Fruit fly (Drosophila melanogaster) whole organism, embryonic: ENCODE data around the gene Elo68alpha.

Experiments
- Atf-2 ChIP-seq: fragments of 200-800 bp; sonication (Bioruptor generic); optimal IDR thresholded peaks from 2 replicates; lab custom pipeline; 2016; ENCODE audit warnings: missing biosample characterization, missing genetic modification characterization
- Atf3 ChIP-seq: fragments of 200-800 bp; sonication (Bioruptor generic); optimal IDR thresholded peaks from 3 replicates; lab custom pipeline; 2016; ENCODE audit warnings: missing biosample characterization, missing genetic modification characterization
- Blimp-1 ChIP-seq: fragments of 200-800 bp; sonication (Bioruptor generic); optimal IDR thresholded peaks from 3 replicates; lab custom pipeline; 2018; ENCODE audit warnings: missing biosample characterization, missing genetic modification characterization, mild to moderate bottlenecking, moderate library complexity, missing genetic modification reagents
- CG10321 ChIP-seq: fragments of 200-800 bp; sonication (Bioruptor generic); IDR thresholded peaks from 2 replicates; pipeline ENCODE4 v1.3.6; 2022; ENCODE audit warnings: missing biosample characterization, missing genetic modification characterization
- CG10959 ChIP-seq: fragments of 200-800 bp; sonication (Bioruptor generic); IDR thresholded peaks from 2 replicates; pipeline ENCODE4 v1.3.6; 2022; ENCODE audit warnings: missing biosample characterization, missing genetic modification characterization
- CG11723 ChIP-seq: fragments of 200-800 bp; sonication (Bioruptor generic); optimal IDR thresholded peaks from 2 replicates; lab custom pipeline; 2017; ENCODE audit warnings: missing biosample characterization, mild to moderate bottlenecking, missing genetic modification characterization
- CG12769 ChIP-seq: fragments of 200-800 bp; sonication (Bioruptor generic); optimal IDR thresholded peaks from 2 replicates; lab custom pipeline; 2019; ENCODE audit warnings: missing biosample characterization, mild to moderate bottlenecking, missing genetic modification characterization, moderate library complexity
- CG15479 ChIP-seq: fragments of 200-800 bp; sonication (Bioruptor generic); optimal IDR thresholded peaks from 3 replicates; lab custom pipeline; 2019; ENCODE audit warnings: missing biosample characterization, mild to moderate bottlenecking, missing genetic modification characterization, moderate library complexity
- CG1603 ChIP-seq: fragments of 200-800 bp; sonication (Bioruptor generic); optimal IDR thresholded peaks from 2 replicates; lab custom pipeline; 2019; ENCODE audit warnings: missing biosample characterization, mild to moderate bottlenecking, missing genetic modification characterization, moderate library complexity
- CG1832 ChIP-seq: fragments of 200-800 bp; sonication (Bioruptor generic); optimal IDR thresholded peaks from 2 replicates; lab custom pipeline; 2017; ENCODE audit warnings: missing biosample characterization, mild to moderate bottlenecking, missing genetic modification characterization, inconsistent platforms
- CG18599 ChIP-seq: fragments of 200-800 bp; sonication (Bioruptor generic); optimal IDR thresholded peaks from 3 replicates; lab custom pipeline; 2017; ENCODE audit warnings: missing biosample characterization, missing genetic modification characterization, mild to moderate bottlenecking, moderate library complexity, missing genetic modification reagents
- CG2120 ChIP-seq: fragments of 200-800 bp; sonication (Bioruptor generic); optimal IDR thresholded peaks from 3 replicates; lab custom pipeline; 2016; ENCODE audit warnings: missing biosample characterization, missing genetic modification characterization
- CG2678 ChIP-seq: fragments of 200-800 bp; sonication (Bioruptor generic); optimal IDR thresholded peaks from 3 replicates; lab custom pipeline; 2019; ENCODE audit warnings: missing biosample characterization, mild to moderate bottlenecking, missing genetic modification characterization, moderate library complexity
- CG3281 ChIP-seq: fragments of 200-800 bp; sonication (Bioruptor generic); optimal IDR thresholded peaks from 3 replicates; lab custom pipeline; 2017; ENCODE audit warnings: missing biosample characterization, mild to moderate bottlenecking, missing genetic modification characterization
- CG33213 ChIP-seq: fragments of 200-800 bp; sonication (Bioruptor generic); optimal IDR thresholded peaks from 3 replicates; lab custom pipeline; 2016; ENCODE audit warnings: missing biosample characterization, missing genetic modification characterization
- CG5180 ChIP-seq: fragments of 200-800 bp; sonication (Bioruptor generic); optimal IDR thresholded peaks from 3 replicates; lab custom pipeline; 2017; ENCODE audit warnings: missing biosample characterization, missing genetic modification characterization, mild to moderate bottlenecking, moderate library complexity, missing genetic modification reagents
- CG6254 ChIP-seq: fragments of 200-800 bp; sonication (Bioruptor generic); optimal IDR thresholded peaks from 3 replicates; lab custom pipeline; 2017; ENCODE audit warnings: mild to moderate bottlenecking, missing biosample characterization, missing genetic modification reagents, missing genetic modification characterization
- CG7556 ChIP-seq: fragments of 200-800 bp; sonication (Bioruptor generic); optimal IDR thresholded peaks from 2 replicates; lab custom pipeline; 2017; ENCODE audit warnings: missing biosample characterization, mild to moderate bottlenecking, missing genetic modification characterization
- CG7786 ChIP-seq: fragments of 200-800 bp; sonication (Bioruptor generic); optimal IDR thresholded peaks from 2 replicates; lab custom pipeline; 2016; ENCODE audit warnings: missing biosample characterization, missing genetic modification characterization
- Camta ChIP-seq: fragments of 200-800 bp; sonication (Bioruptor generic); optimal IDR thresholded peaks from 2 replicates; lab custom pipeline; 2016; ENCODE audit warnings: missing biosample characterization, missing genetic modification characterization
- Chrac-16 ChIP-seq: fragments of 200-800 bp; sonication (Bioruptor generic); optimal IDR thresholded peaks from 3 replicates; lab custom pipeline; 2016; ENCODE audit warnings: missing biosample characterization, missing genetic modification characterization
- HLH4C ChIP-seq: fragments of 200-800 bp; sonication (Bioruptor generic); IDR thresholded peaks from 3 replicates; pipeline ENCODE4 v1.3.6; 2022; ENCODE audit warnings: missing biosample characterization, missing genetic modification characterization; ENCODE audit not compliant: partially characterized antibody
- Jarid2 ChIP-seq: fragments of 200-800 bp; sonication (Bioruptor generic); optimal IDR thresholded peaks from 3 replicates; lab custom pipeline; 2017; ENCODE audit warnings: mild to moderate bottlenecking, missing biosample characterization, missing genetic modification reagents, missing genetic modification characterization
- Lhr ChIP-seq: fragments of 200-800 bp; sonication (Bioruptor generic); optimal IDR thresholded peaks from 3 replicates; lab custom pipeline; 2017; ENCODE audit warnings: mild to moderate bottlenecking, missing biosample characterization, missing genetic modification reagents, missing genetic modification characterization
- NK7.1 ChIP-seq: fragments of 200-800 bp; sonication (Bioruptor generic); optimal IDR thresholded peaks from 3 replicates; lab custom pipeline; 2016; ENCODE audit warnings: missing biosample characterization, missing genetic modification characterization
- Nf-YA ChIP-seq: fragments of 200-800 bp; sonication (Bioruptor generic); IDR thresholded peaks from 2 replicates; pipeline ENCODE4 v1.3.6; 2022; ENCODE audit warnings: missing biosample characterization, missing genetic modification characterization
- Oli ChIP-seq: fragments of 200-800 bp; sonication (Bioruptor generic); optimal IDR thresholded peaks from 2 replicates; lab custom pipeline; 2018; ENCODE audit warnings: missing biosample characterization, mild to moderate bottlenecking, missing genetic modification characterization, moderate library complexity
- Opbp ChIP-seq: fragments of 200-800 bp; sonication (Bioruptor generic); IDR thresholded peaks from 3 replicates; pipeline ENCODE4 v1.3.6; 2022; ENCODE audit warnings: missing biosample characterization, missing genetic modification characterization; ENCODE audit not compliant: partially characterized antibody
- Optix ChIP-seq: fragments of 200-800 bp; sonication (Bioruptor generic); IDR thresholded peaks from 3 replicates; pipeline ENCODE4 v1.3.6; 2022; ENCODE audit warnings: missing biosample characterization, missing genetic modification characterization
- Scr ChIP-seq: fragments of 200-800 bp; sonication (Bioruptor generic); IDR thresholded peaks from 2 replicates; pipeline ENCODE4 v1.3.6; 2022; ENCODE audit warnings: missing biosample characterization, missing genetic modification characterization; ENCODE audit not compliant: partially characterized antibody
- Stat92E ChIP-seq, 3 experiments: fragments of >200 bp in 2 of 3; fragments of 200-800 bp in 1 of 3; sonication (Bioruptor generic) in 1 of 3; optimal IDR thresholded peaks; 2 replicates each; lab custom pipeline; 2017 to 2019; ENCODE audit warnings: missing biosample characterization in 3 of 3, missing genetic modification characterization in 3 of 3, mild to moderate bottlenecking in 1 of 3, moderate library complexity in 1 of 3
- Tbp ChIP-seq: fragments of >200 bp; optimal IDR thresholded peaks from 2 replicates; lab custom pipeline; 2018; ENCODE audit warnings: missing biosample characterization, missing genetic modification characterization
- Xbp1 ChIP-seq: fragments of 200-800 bp; sonication (Bioruptor generic); optimal IDR thresholded peaks from 3 replicates; lab custom pipeline; 2016; ENCODE audit warnings: missing biosample characterization, mild to moderate bottlenecking, missing genetic modification characterization
- ase ChIP-seq: fragments of 200-800 bp; sonication (Bioruptor generic); IDR thresholded peaks from 3 replicates; pipeline ENCODE4 v1.3.6; 2022; ENCODE audit warnings: missing biosample characterization, missing genetic modification characterization
- chif ChIP-seq, 2 experiments: fragments of 200-800 bp; sonication (Bioruptor generic); optimal IDR thresholded peaks; 3 replicates each; lab custom pipeline; 2016; ENCODE audit warnings: missing biosample characterization in 2 of 2, missing genetic modification characterization in 2 of 2
- crp ChIP-seq, 2 experiments: fragments of 200-800 bp; sonication (Bioruptor generic); optimal IDR thresholded peaks; 2 replicates in 1 of 2; 3 replicates in 1 of 2; lab custom pipeline; 2017; ENCODE audit warnings: missing biosample characterization in 2 of 2, missing genetic modification characterization in 2 of 2, mild to moderate bottlenecking in 1 of 2, moderate library complexity in 1 of 2
- fd96Cb ChIP-seq: fragments of 200-800 bp; sonication (Bioruptor generic); optimal IDR thresholded peaks from 2 replicates; lab custom pipeline; 2018; ENCODE audit warnings: missing biosample characterization, mild to moderate bottlenecking, missing genetic modification characterization, moderate library complexity
- jumu ChIP-seq: fragments of 200-800 bp; sonication (Bioruptor generic); optimal IDR thresholded peaks from 3 replicates; lab custom pipeline; 2016; ENCODE audit warnings: missing biosample characterization, missing genetic modification characterization
- kah ChIP-seq: fragments of 200-800 bp; sonication (Bioruptor generic); optimal IDR thresholded peaks from 2 replicates; lab custom pipeline; 2018; ENCODE audit warnings: missing biosample characterization, mild to moderate bottlenecking, missing genetic modification characterization
- lab ChIP-seq: fragments of 200-800 bp; sonication (Bioruptor generic); optimal IDR thresholded peaks from 3 replicates; lab custom pipeline; 2017; ENCODE audit warnings: missing biosample characterization, missing genetic modification characterization, mild to moderate bottlenecking, moderate library complexity, missing genetic modification reagents
- phol ChIP-seq: fragments of 200-800 bp; sonication (Bioruptor generic); optimal IDR thresholded peaks from 3 replicates; lab custom pipeline; 2018; ENCODE audit warnings: missing biosample characterization, mild to moderate bottlenecking, missing genetic modification characterization, moderate library complexity
- shn ChIP-seq: fragments of 200-800 bp; sonication (Bioruptor generic); optimal IDR thresholded peaks from 3 replicates; lab custom pipeline; 2016; ENCODE audit warnings: missing biosample characterization, missing genetic modification characterization
- sob ChIP-seq: fragments of 200-800 bp; sonication (Bioruptor generic); IDR thresholded peaks from 2 replicates; pipeline ENCODE4 v1.3.6; 2022; ENCODE audit warnings: missing biosample characterization, missing genetic modification characterization
- stc ChIP-seq: fragments of 200-800 bp; sonication (Bioruptor generic); IDR thresholded peaks from 2 replicates; pipeline ENCODE4 v1.3.6; 2022; ENCODE audit warnings: missing biosample characterization, missing genetic modification characterization
- tup ChIP-seq: fragments of 200-800 bp; sonication (Bioruptor generic); optimal IDR thresholded peaks from 2 replicates; lab custom pipeline; 2016; ENCODE audit warnings: missing biosample characterization, mild to moderate bottlenecking, missing genetic modification characterization, moderate library complexity
- unc-4 ChIP-seq: fragments of 200-800 bp; sonication (Bioruptor generic); IDR thresholded peaks from 2 replicates; pipeline ENCODE4 v1.3.6; 2022; ENCODE audit warnings: missing biosample characterization, missing genetic modification characterization; ENCODE audit not compliant: partially characterized antibody
- zen ChIP-seq: fragments of 200-800 bp; sonication (Bioruptor generic); optimal IDR thresholded peaks from 3 replicates; lab custom pipeline; 2018; ENCODE audit warnings: missing biosample characterization, mild to moderate bottlenecking, missing genetic modification characterization, moderate library complexity
- zfh1 ChIP-seq: fragments of 200-800 bp; sonication (Bioruptor generic); IDR thresholded peaks from 3 replicates; pipeline ENCODE4 v1.3.6; 2022; ENCODE audit warnings: missing biosample characterization, missing genetic modification characterization

The Elo68alpha gene

DNA sequence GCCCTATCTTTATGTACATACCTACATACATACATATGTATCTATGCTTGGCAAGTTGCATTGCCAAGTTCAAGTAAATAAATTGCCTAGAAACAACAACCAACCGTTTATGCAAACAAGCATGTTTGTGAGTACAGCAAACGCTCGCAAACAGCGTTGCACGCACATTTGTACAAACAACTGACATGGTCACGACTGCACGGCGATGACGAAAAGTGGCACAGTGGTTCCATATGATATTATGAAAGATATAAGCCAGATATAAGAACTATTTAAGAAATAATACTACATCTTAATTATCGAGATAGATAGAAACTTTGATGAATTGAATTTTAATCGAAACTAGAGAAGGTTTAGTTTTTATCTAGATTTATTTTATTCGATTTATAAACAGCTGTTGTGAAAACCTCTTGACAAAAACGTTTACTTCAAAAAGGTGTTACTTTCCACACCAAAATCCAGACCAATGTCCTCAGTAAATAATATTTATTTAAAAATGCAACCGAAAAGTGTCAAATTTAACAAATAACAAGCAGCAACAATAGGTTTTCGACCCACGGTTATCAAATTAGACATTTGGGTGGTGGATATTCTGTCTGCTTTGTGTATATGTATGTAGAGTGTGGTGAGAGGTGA lies 12.9 kb downstream of the Elo68alpha start (continued):
- peak; percentile 82 for TF ChIP-seq kah (GFP tag; lab: Kevin White, UChicago)
- TF ChIP-seq stc (GFP tag; lab: Robert Waterston, UW): peak; percentile 69
- TF ChIP-seq crp (GFP tag; optimal IDR thresholded peaks at IDR 0.05; lab: Kevin White, UChicago): peak; percentile 27 to 62
- peak; percentile 3 for TF ChIP-seq CG12769 (tag; lab: Kevin White, UChicago)
- peak; percentile 86 for TF ChIP-seq CG5180
- TF ChIP-seq CG6254 (GFP tag; lab: Kevin White, UChicago): peak; percentile 85
- peak; percentile 82 for TF ChIP-seq CG15479 (GFP tag; lab: Kevin White, UChicago)
- TF ChIP-seq CG11723 (GFP tag; lab: Kevin White, UChicago): peak; percentile 91
- TF ChIP-seq CG2678 (tag; lab: Kevin White, UChicago): peak; percentile 95
- TF ChIP-seq CG7556 (GFP tag; lab: Kevin White, UChicago): peak; percentile 98
- peak; percentile 83 for TF ChIP-seq CG10959 (GFP tag; lab: Robert Waterston, UW)
- TF ChIP-seq jumu (GFP tag; lab: Kevin White, UChicago): peak; percentile 68
- TF ChIP-seq HLH4C (GFP tag; lab: Robert Waterston, UW): peak; percentile 43; the same call in 1 of the 3 replicates
- TF ChIP-seq CG33213 (GFP tag; lab: Kevin White, UChicago): peak; percentile 79
- TF ChIP-seq Nf-YA (GFP tag; lab: Robert Waterston, UW): peak; percentile 82
- peak; percentile 81 for TF ChIP-seq Lhr (GFP tag; lab: Kevin White, UChicago)
- TF ChIP-seq phol (tag; lab: Kevin White, UChicago): peak; percentile 91
- peak; percentile 73 for TF ChIP-seq Atf3 (GFP tag; lab: Kevin White, UChicago)
- peak; percentile 89 for TF ChIP-seq fd96Cb (tag; lab: Kevin White, UChicago)
- TF ChIP-seq Camta (GFP tag; lab: Kevin White, UChicago): peak; percentile 89
- TF ChIP-seq CG7786: peak; percentile 63
- peak; percentile 89 for TF ChIP-seq lab (GFP tag; lab: Kevin White, UChicago)
- TF ChIP-seq Blimp-1 (GFP tag; lab: Kevin White, UChicago): peak; percentile 78
- peak; percentile 92 for TF ChIP-seq Xbp1 (GFP tag; lab: Kevin White, UChicago)
- TF ChIP-seq shn: peak; percentile 67
- TF ChIP-seq CG1832 (GFP tag; lab: Kevin White, UChicago): no peak
- peak; percentile 75 for TF ChIP-seq Jarid2
- TF ChIP-seq CG18599 (GFP tag; lab: Kevin White, UChicago): peak; percentile 85
- TF ChIP-seq CG2120 (GFP tag; lab: Kevin White, UChicago): peak; percentile 76
- TF ChIP-seq chif (GFP tag; optimal IDR thresholded peaks at IDR 0.05; lab: Kevin White, UChicago): peak; percentile 83
- TF ChIP-seq Scr: no peak
- no peak for TF ChIP-seq unc-4 (GFP tag; lab: Robert Waterston, UW)
- TF ChIP-seq Opbp (GFP tag; lab: Robert Waterston, UW): no peak
- peak; percentile 97 for TF ChIP-seq Oli (tag; lab: Kevin White, UChicago)
- TF ChIP-seq Stat92E (GFP tag; optimal IDR thresholded peaks at IDR 0.05; lab: Kevin White, UChicago): peak in 1 of 3 experiments; percentile 87
- TF ChIP-seq CG10321 (GFP tag; lab: Robert Waterston, UW): peak; percentile 54; the same call in 1 of the 2 replicates
- TF ChIP-seq CG3281 (GFP tag; lab: Kevin White, UChicago): peak; percentile 79
- TF ChIP-seq CG1603 (tag; lab: Kevin White, UChicago): peak; percentile 71
- TF ChIP-seq sob (GFP tag; lab: Robert Waterston, UW): peak; percentile 69; the same call in 1 of the 2 replicates
- peak; percentile 43 for TF ChIP-seq ase (GFP tag; lab: Robert Waterston, UW)
- TF ChIP-seq Atf-2 (GFP tag; lab: Kevin White, UChicago): peak; percentile 88
- peak; percentile 91 for TF ChIP-seq Chrac-16 (GFP tag; lab: Kevin White, UChicago)
- peak; percentile 47 for TF ChIP-seq zen
- TF ChIP-seq NK7.1 (GFP tag; lab: Kevin White, UChicago): peak; percentile 79
- TF ChIP-seq Tbp (GFP tag; lab: Kevin White, UChicago): no peak
- peak; percentile 75 for TF ChIP-seq Optix (GFP tag; lab: Robert Waterston, UW)
- peak; percentile 88 for TF ChIP-seq zfh1 (GFP tag; lab: Robert Waterston, UW)
- peak; percentile 76 for TF ChIP-seq tup (GFP tag; lab: Kevin White, UChicago)
